Fruit fly (Drosophila melanogaster) whole organism, embryonic: ENCODE measurements around the gene sima.

Experiments
- CG10462 ChIP-seq: fragments of 200-800 bp; sonication (Bioruptor generic); optimal IDR thresholded peaks from 2 replicates; lab custom pipeline; 2016; ENCODE audit warnings: missing biosample characterization, missing genetic modification characterization
- CG11695 ChIP-seq: fragments of 200-800 bp; sonication (Bioruptor generic); IDR thresholded peaks from 3 replicates; pipeline ENCODE4 v1.3.6; 2022; ENCODE audit warnings: missing biosample characterization, missing genetic modification characterization
- CG11696 ChIP-seq: fragments of 200-800 bp; sonication (Bioruptor generic); IDR thresholded peaks from 2 replicates; pipeline ENCODE4 v1.3.6; 2022; ENCODE audit warnings: missing biosample characterization, missing genetic modification characterization
- CG12659 ChIP-seq: fragments of 200-800 bp; sonication (Bioruptor generic); optimal IDR thresholded peaks from 3 replicates; lab custom pipeline; 2017; ENCODE audit warnings: mild to moderate bottlenecking, missing biosample characterization, missing genetic modification reagents, missing genetic modification characterization
- CG14710 ChIP-seq: fragments of 200-800 bp; sonication (Bioruptor generic); optimal IDR thresholded peaks from 3 replicates; lab custom pipeline; 2019; ENCODE audit warnings: missing biosample characterization, mild to moderate bottlenecking, missing genetic modification characterization, moderate library complexity
- CG15514 ChIP-seq: fragments of 200-800 bp; sonication (Bioruptor generic); optimal IDR thresholded peaks from 3 replicates; lab custom pipeline; 2017; ENCODE audit warnings: missing biosample characterization, missing genetic modification characterization, mild to moderate bottlenecking, moderate library complexity, missing genetic modification reagents
- CG17361 ChIP-seq: fragments of 200-800 bp; sonication (Bioruptor generic); IDR thresholded peaks from 3 replicates; pipeline ENCODE4 v1.3.6; 2022; ENCODE audit warnings: missing biosample characterization, missing genetic modification characterization
- CG2129 ChIP-seq: fragments of 200-800 bp; sonication (Bioruptor generic); IDR thresholded peaks from 2 replicates; pipeline ENCODE4 v1.3.6; 2022; ENCODE audit warnings: missing biosample characterization, missing genetic modification characterization; ENCODE audit not compliant: partially characterized antibody
- CG32772 ChIP-seq: fragments of 200-800 bp; sonication (Bioruptor generic); IDR thresholded peaks from 2 replicates; pipeline ENCODE4 v1.3.6; 2022; ENCODE audit warnings: missing biosample characterization, missing genetic modification characterization
- CG3407 ChIP-seq: fragments of 200-800 bp; sonication (Bioruptor generic); optimal IDR thresholded peaks from 2 replicates; lab custom pipeline; 2018; ENCODE audit warnings: missing biosample characterization, mild to moderate bottlenecking, missing genetic modification characterization
- CG6854 ChIP-seq: fragments of 200-800 bp; sonication (Bioruptor generic); optimal IDR thresholded peaks from 3 replicates; lab custom pipeline; 2017; ENCODE audit warnings: missing biosample characterization, mild to moderate bottlenecking, missing genetic modification characterization
- CG7357 ChIP-seq: fragments of 200-800 bp; sonication (Bioruptor generic); IDR thresholded peaks from 3 replicates; pipeline ENCODE4 v1.3.6; 2022; ENCODE audit warnings: missing biosample characterization, missing genetic modification characterization
- Camta ChIP-seq: fragments of 200-800 bp; sonication (Bioruptor generic); optimal IDR thresholded peaks from 2 replicates; lab custom pipeline; 2016; ENCODE audit warnings: missing biosample characterization, missing genetic modification characterization
- Dbx ChIP-seq: fragments of 200-800 bp; sonication (Bioruptor generic); IDR thresholded peaks from 3 replicates; pipeline ENCODE4 v1.3.6; 2022; ENCODE audit warnings: missing biosample characterization, missing genetic modification characterization
- Hr39 ChIP-seq: fragments of >200 bp; optimal IDR thresholded peaks from 2 replicates; lab custom pipeline; 2017
- Hr51 ChIP-seq, 2 experiments: fragments of 200-800 bp; sonication (Bioruptor generic); optimal IDR thresholded peaks; 2 replicates in 1 of 2; 3 replicates in 1 of 2; lab custom pipeline; 2016 to 2018; ENCODE audit warnings: missing biosample characterization in 2 of 2, missing genetic modification characterization in 2 of 2, mild to moderate bottlenecking in 1 of 2, moderate library complexity in 1 of 2
- Hr78 ChIP-seq, 2 experiments: fragments of 200-800 bp in 1 of 2; fragments of >200 bp in 1 of 2; sonication (Bioruptor generic) in 1 of 2; optimal IDR thresholded peaks; 2 replicates each; lab custom pipeline; 2017 to 2019; ENCODE audit warnings: missing biosample characterization in 2 of 2, missing genetic modification characterization in 2 of 2, mild to moderate bottlenecking in 1 of 2, moderate library complexity in 1 of 2
- Nf-YB ChIP-seq: fragments of 200-800 bp; sonication (Bioruptor generic); optimal IDR thresholded peaks from 3 replicates; lab custom pipeline; 2019; ENCODE audit warnings: missing biosample characterization, mild to moderate bottlenecking, missing genetic modification characterization, moderate library complexity
- Tbp ChIP-seq: fragments of >200 bp; optimal IDR thresholded peaks from 2 replicates; lab custom pipeline; 2018; ENCODE audit warnings: missing biosample characterization, missing genetic modification characterization
- ac ChIP-seq: fragments of 200-800 bp; sonication (Bioruptor generic); optimal IDR thresholded peaks from 3 replicates; lab custom pipeline; 2017; ENCODE audit warnings: missing biosample characterization, mild to moderate bottlenecking, missing genetic modification characterization
- amos ChIP-seq: fragments of 200-800 bp; sonication (Bioruptor generic); IDR thresholded peaks from 2 replicates; pipeline ENCODE4 v1.3.6; 2022; ENCODE audit warnings: missing biosample characterization, missing genetic modification characterization; ENCODE audit not compliant: partially characterized antibody
- ap ChIP-seq: fragments of 200-800 bp; sonication (Bioruptor generic); IDR thresholded peaks from 2 replicates; pipeline ENCODE4 v1.3.6; 2022; ENCODE audit warnings: missing biosample characterization, missing genetic modification characterization
- chm ChIP-seq: fragments of 200-800 bp; sonication (Bioruptor generic); IDR thresholded peaks from 2 replicates; pipeline ENCODE4 v1.3.6; 2022; ENCODE audit warnings: missing biosample characterization, missing genetic modification characterization
- en ChIP-seq: fragments of 200-800 bp; sonication (Bioruptor generic); optimal IDR thresholded peaks from 2 replicates; lab custom pipeline; 2016; ENCODE audit warnings: missing biosample characterization, missing genetic modification characterization
- ewg ChIP-seq: fragments of 200-800 bp; sonication (Bioruptor generic); optimal IDR thresholded peaks from 3 replicates; lab custom pipeline; 2017; ENCODE audit warnings: mild to moderate bottlenecking, missing biosample characterization, missing genetic modification reagents, missing genetic modification characterization
- exex ChIP-seq: fragments of 200-800 bp; sonication (Bioruptor generic); optimal IDR thresholded peaks from 4 replicates; lab custom pipeline; 2018; ENCODE audit warnings: missing biosample characterization, mild to moderate bottlenecking, missing genetic modification characterization, moderate library complexity
- fd102C ChIP-seq: fragments of 200-800 bp; sonication (Bioruptor generic); optimal IDR thresholded peaks from 2 replicates; lab custom pipeline; 2018; ENCODE audit warnings: missing biosample characterization, mild to moderate bottlenecking, missing genetic modification characterization, moderate library complexity
- fd64A ChIP-seq: fragments of 200-800 bp; sonication (Bioruptor generic); optimal IDR thresholded peaks from 3 replicates; lab custom pipeline; 2018; ENCODE audit warnings: missing biosample characterization, mild to moderate bottlenecking, missing genetic modification characterization
- grau ChIP-seq: fragments of 200-800 bp; optimal IDR thresholded peaks from 3 replicates; lab custom pipeline; 2019; ENCODE audit warnings: missing biosample characterization, mild to moderate bottlenecking, missing genetic modification characterization, moderate library complexity
- gsb ChIP-seq: fragments of 200-800 bp; sonication (Bioruptor generic); IDR thresholded peaks from 2 replicates; pipeline ENCODE4 v1.3.6; 2022; ENCODE audit warnings: missing biosample characterization, missing genetic modification characterization
- hb ChIP-seq: fragments of 200-800 bp; sonication (Bioruptor generic); IDR thresholded peaks from 3 replicates; pipeline ENCODE4 v1.3.6; 2022; ENCODE audit warnings: missing biosample characterization, missing genetic modification characterization; ENCODE audit not compliant: partially characterized antibody
- inv ChIP-seq: fragments of 200-800 bp; sonication (Bioruptor generic); IDR thresholded peaks from 2 replicates; pipeline ENCODE4 v1.3.6; 2022; ENCODE audit warnings: missing biosample characterization, missing genetic modification characterization; ENCODE audit not compliant: partially characterized antibody
- jumu ChIP-seq: fragments of 200-800 bp; sonication (Bioruptor generic); optimal IDR thresholded peaks from 3 replicates; lab custom pipeline; 2016; ENCODE audit warnings: missing biosample characterization, missing genetic modification characterization
- kah ChIP-seq: fragments of 200-800 bp; sonication (Bioruptor generic); optimal IDR thresholded peaks from 2 replicates; lab custom pipeline; 2018; ENCODE audit warnings: missing biosample characterization, mild to moderate bottlenecking, missing genetic modification characterization
- lab ChIP-seq: fragments of 200-800 bp; sonication (Bioruptor generic); optimal IDR thresholded peaks from 3 replicates; lab custom pipeline; 2017; ENCODE audit warnings: missing biosample characterization, missing genetic modification characterization, mild to moderate bottlenecking, moderate library complexity, missing genetic modification reagents
- maf-S ChIP-seq: fragments of 200-800 bp; sonication (Bioruptor generic); optimal IDR thresholded peaks from 2 replicates; lab custom pipeline; 2016; ENCODE audit warnings: missing biosample characterization, missing genetic modification characterization
- odd ChIP-seq: fragments of 200-800 bp; sonication (Bioruptor generic); optimal IDR thresholded peaks from 2 replicates; lab custom pipeline; 2017; ENCODE audit warnings: missing biosample characterization, mild to moderate bottlenecking, missing genetic modification characterization
- pan ChIP-seq, 4 experiments: fragments of >200 bp in 3 of 4; fragments of 200-800 bp in 1 of 4; sonication (Bioruptor generic) in 1 of 4; optimal IDR thresholded peaks in 3 of 4; IDR thresholded peaks in 1 of 4; 2 replicates each; pipeline versions ENCODE4 v1.3.6 to Lab custom; 2017 to 2022; ENCODE audit warnings: missing biosample characterization in 2 of 4, missing genetic modification characterization in 2 of 4, mixed read lengths in 1 of 4
- pfk ChIP-seq: fragments of 200-800 bp; sonication (Bioruptor generic); optimal IDR thresholded peaks from 2 replicates; lab custom pipeline; 2018; ENCODE audit warnings: missing biosample characterization, mild to moderate bottlenecking, missing genetic modification characterization, moderate library complexity
- phol ChIP-seq: fragments of 200-800 bp; sonication (Bioruptor generic); optimal IDR thresholded peaks from 3 replicates; lab custom pipeline; 2018; ENCODE audit warnings: missing biosample characterization, mild to moderate bottlenecking, missing genetic modification characterization, moderate library complexity
- pros ChIP-seq: fragments of 200-800 bp; sonication (Bioruptor generic); optimal IDR thresholded peaks from 3 replicates; lab custom pipeline; 2019; ENCODE audit warnings: missing biosample characterization, mild to moderate bottlenecking, missing genetic modification characterization, moderate library complexity
- psq ChIP-seq: fragments of 200-800 bp; sonication (Bioruptor generic); optimal IDR thresholded peaks from 2 replicates; lab custom pipeline; 2017; ENCODE audit warnings: missing biosample characterization, missing genetic modification characterization
- pum ChIP-seq: fragments of 200-800 bp; sonication (Bioruptor generic); optimal IDR thresholded peaks from 2 replicates; lab custom pipeline; 2016; ENCODE audit warnings: missing biosample characterization, missing genetic modification characterization
- repo ChIP-seq: fragments of 200-800 bp; sonication (Bioruptor generic); optimal IDR thresholded peaks from 2 replicates; lab custom pipeline; 2016; ENCODE audit warnings: missing biosample characterization, missing genetic modification characterization
- sd ChIP-seq: fragments of 200-800 bp; sonication (Bioruptor generic); optimal IDR thresholded peaks from 3 replicates; lab custom pipeline; 2018; ENCODE audit warnings: missing biosample characterization, mild to moderate bottlenecking, missing genetic modification characterization, moderate library complexity
- seq ChIP-seq: fragments of 200-800 bp; sonication (Bioruptor generic); IDR thresholded peaks from 2 replicates; pipeline ENCODE4 v1.3.6; 2022; ENCODE audit warnings: missing biosample characterization, missing genetic modification characterization
- sug ChIP-seq: fragments of 200-800 bp; optimal IDR thresholded peaks from 2 replicates; lab custom pipeline; 2019; ENCODE audit warnings: missing biosample characterization, mild to moderate bottlenecking, missing genetic modification characterization, moderate library complexity
- tup ChIP-seq: fragments of 200-800 bp; sonication (Bioruptor generic); optimal IDR thresholded peaks from 2 replicates; lab custom pipeline; 2016; ENCODE audit warnings: missing biosample characterization, mild to moderate bottlenecking, missing genetic modification characterization, moderate library complexity
- zfh1 ChIP-seq: fragments of 200-800 bp; sonication (Bioruptor generic); IDR thresholded peaks from 3 replicates; pipeline ENCODE4 v1.3.6; 2022; ENCODE audit warnings: missing biosample characterization, missing genetic modification characterization

sima gene

dm6 chr3R:30052455-30053046, 5.6 kb upstream of the sima start, which contains the start of gene Jasper (continued):
- TF ChIP-seq CG3407 (GFP tag; lab: Kevin White, UChicago) (no peak), pum (GFP tag; lab: Kevin White, UChicago) (no peak), fd64A (no peak), Dbx (GFP tag; lab: Robert Waterston, UW) (no peak), CG7357 (GFP tag; lab: Robert Waterston, UW) (no peak), ac (GFP tag; lab: Kevin White, UChicago) (no peak), CG6854 (no peak), CG15514 (GFP tag; lab: Kevin White, UChicago) (peak; percentile 88), lab (GFP tag; lab: Kevin White, UChicago) (peak; percentile 4), Tbp (GFP tag; lab: Kevin White, UChicago) (no peak), psq (GFP tag; lab: Kevin White, UChicago) (no peak), Nf-YB (GFP tag; lab: Kevin White, UChicago) (no peak), pan (optimal IDR thresholded peaks at IDR 0.05; lab: Kevin White, UChicago) (no peak), pan (GFP tag; optimal IDR thresholded peaks at IDR 0.05 in 1 of 2, IDR thresholded peaks at IDR 0.05 in 1 of 2) (no peak), CG32772 (GFP tag; lab: Robert Waterston, UW) (no peak), exex (tag; lab: Kevin White, UChicago) (no peak), Hr51 (GFP tag; optimal IDR thresholded peaks at IDR 0.05; lab: Kevin White, UChicago) (peak in 1 of 2 experiments; percentile 23), tup (no peak), CG14710 (tag; lab: Kevin White, UChicago) (peak; percentile 68), phol (tag; lab: Kevin White, UChicago) (peak; percentile 67), Hr39 (no peak), grau (tag; lab: Kevin White, UChicago) (peak; percentile 16), sug (tag; lab: Kevin White, UChicago) (peak; percentile 51), CG11695 (GFP tag; lab: Robert Waterston, UW) (no peak), zfh1 (no peak), chm (GFP tag; lab: Robert Waterston, UW) (no peak), pros (GFP tag; lab: Kevin White, UChicago) (no peak), CG17361 (GFP tag; lab: Robert Waterston, UW) (0 out of 3 replicates have a peak, but pooled peaks have one; percentile 12), inv (no peak), jumu (GFP tag; lab: Kevin White, UChicago) (peak; percentile 41), hb (GFP tag; lab: Robert Waterston, UW) (no peak), Camta (GFP tag; lab: Kevin White, UChicago) (no peak), CG10462 (GFP tag; lab: Kevin White, UChicago) (no peak), maf-S (GFP tag; lab: Kevin White, UChicago) (no peak), Hr78 (GFP tag; optimal IDR thresholded peaks at IDR 0.05; lab: Kevin White, UChicago) (no peak), pfk (GFP tag; lab: Kevin White, UChicago) (peak; percentile 16), gsb (GFP tag; lab: Robert Waterston, UW) (no peak), repo (GFP tag; lab: Kevin White, UChicago) (no peak), kah (GFP tag; lab: Kevin White, UChicago) (no peak), ap (GFP tag; lab: Robert Waterston, UW) (no peak), fd102C (no peak), amos (GFP tag; lab: Robert Waterston, UW) (peak; percentile 56; the same call in 1 of the 2 replicates), CG2129 (no peak), seq (GFP tag; lab: Robert Waterston, UW) (no peak), CG11696 (GFP tag; lab: Robert Waterston, UW) (no peak), odd (no peak), en (GFP tag; lab: Kevin White, UChicago) (no peak), sd (no peak), CG12659 (GFP tag; lab: Kevin White, UChicago) (peak; percentile 74), ewg (no peak)
